Fruit fly (Drosophila melanogaster) S2 (cell line): ENCODE results near the gene CG17544.

Experiments used
- CG8478 ChIP-seq: fragments of >200 bp; optimal IDR thresholded peaks from 2 replicates; lab custom pipeline; 2018
- CTCF ChIP-seq, 2 experiments: fragments of >200 bp; optimal IDR thresholded peaks; 2 replicates each; lab custom pipeline; 2018

- TF ChIP-seq CTCF (optimal IDR thresholded peaks at IDR 0.05; lab: Kevin White, UChicago) (no peak), CG8478 (lab: Kevin White, UChicago) (no peak)
Observed at dm6 chr2L:19433292-19433691, 35.0 kb upstream of the CG17544 start.
